Fruit fly (Drosophila melanogaster) whole organism, embryonic: ENCODE data around the gene pros.

Experiments used
- CG13775 ChIP-seq: fragments of 200-800 bp; sonication (Bioruptor generic); optimal IDR thresholded peaks from 3 replicates; lab custom pipeline; 2017; ENCODE audit warnings: missing biosample characterization, mild to moderate bottlenecking, missing genetic modification characterization
- CG16779 ChIP-seq: fragments of 200-800 bp; sonication (Bioruptor generic); IDR thresholded peaks from 2 replicates; pipeline ENCODE4 v1.3.6; 2022; ENCODE audit warnings: missing biosample characterization, missing genetic modification characterization
- CG30431 ChIP-seq: fragments of 200-800 bp; sonication (Bioruptor generic); optimal IDR thresholded peaks from 2 replicates; lab custom pipeline; 2017; ENCODE audit warnings: missing biosample characterization, missing genetic modification characterization
- CG4730 ChIP-seq: fragments of 200-800 bp; sonication (Bioruptor generic); IDR thresholded peaks from 2 replicates; pipeline ENCODE4 v1.3.6; 2022; ENCODE audit warnings: missing biosample characterization, missing genetic modification characterization
- CG8089 ChIP-seq: fragments of 200-800 bp; sonication (Bioruptor generic); optimal IDR thresholded peaks from 3 replicates; lab custom pipeline; 2016; ENCODE audit warnings: missing biosample characterization, missing genetic modification characterization
- Hr78 ChIP-seq, 2 experiments: fragments of 200-800 bp in 1 of 2; fragments of >200 bp in 1 of 2; sonication (Bioruptor generic) in 1 of 2; optimal IDR thresholded peaks; 2 replicates each; lab custom pipeline; 2017 to 2019; ENCODE audit warnings: missing biosample characterization in 2 of 2, missing genetic modification characterization in 2 of 2, mild to moderate bottlenecking in 1 of 2, moderate library complexity in 1 of 2
- Sin3A ChIP-seq: fragments of >200 bp; optimal IDR thresholded peaks from 2 replicates; lab custom pipeline; 2018
- br ChIP-seq: fragments of >200 bp; optimal IDR thresholded peaks from 2 replicates; lab custom pipeline; 2017
- btn ChIP-seq: fragments of 200-800 bp; sonication (Bioruptor generic); optimal IDR thresholded peaks from 2 replicates; lab custom pipeline; 2016; ENCODE audit warnings: missing biosample characterization, missing genetic modification characterization
- hth ChIP-seq: fragments of >200 bp; optimal IDR thresholded peaks from 2 replicates; lab custom pipeline; 2017; ENCODE audit warnings: inconsistent platforms
- rib ChIP-seq: fragments of 200-800 bp; sonication (Bioruptor generic); IDR thresholded peaks from 2 replicates; pipeline ENCODE4 v1.3.6; 2022; ENCODE audit warnings: missing biosample characterization, missing genetic modification characterization
- wdn ChIP-seq: fragments of 200-800 bp; sonication (Bioruptor generic); IDR thresholded peaks from 2 replicates; pipeline ENCODE4 v1.3.6; 2022; ENCODE audit warnings: missing biosample characterization, missing genetic modification characterization

dm6 chr3R:11421643-11422122 lies 93.4 kb downstream of the pros start, which contains the start of the genes ninaG and Sptz:
- peak; percentile 83 for TF ChIP-seq Sin3A (lab: Kevin White, UChicago)
- TF ChIP-seq CG8089: peak; percentile 90
- no peak for TF ChIP-seq Hr78 (GFP tag; optimal IDR thresholded peaks at IDR 0.05; lab: Kevin White, UChicago)
- TF ChIP-seq btn (GFP tag; lab: Kevin White, UChicago): peak; percentile 76
- peak; percentile 95 for TF ChIP-seq CG4730
- peak; percentile 94 for TF ChIP-seq CG13775 (GFP tag; lab: Kevin White, UChicago)
- TF ChIP-seq CG30431 (GFP tag; lab: Kevin White, UChicago): peak; percentile 91
- TF ChIP-seq br (lab: Kevin White, UChicago): no peak
- TF ChIP-seq rib (GFP tag; lab: Robert Waterston, UW): peak; percentile 83
- TF ChIP-seq hth (lab: Kevin White, UChicago): no peak
- peak; percentile 70 for TF ChIP-seq CG16779 (GFP tag; lab: Robert Waterston, UW)
- peak; percentile 83 for TF ChIP-seq wdn (GFP tag; lab: Robert Waterston, UW)
